Worm (Caenorhabditis elegans) whole organism, early embryonic: ENCODE data around the gene fubl-3.

Source experiments
- B0310.2 ChIP-seq: sonication (generic microtip); optimal IDR thresholded peaks from 2 replicates; lab custom pipeline; 2016; ENCODE audit warnings: mild to moderate bottlenecking, missing genetic modification characterization, missing compliant biosample characterization
- F13C5.2 ChIP-seq: sonication (generic microtip); optimal IDR thresholded peaks from 2 replicates; lab custom pipeline; 2017; ENCODE audit warnings: mild to moderate bottlenecking, missing genetic modification characterization, inconsistent platforms, missing compliant biosample characterization
- aly-1 ChIP-seq: sonication (generic microtip); optimal IDR thresholded peaks from 2 replicates; lab custom pipeline; 2016; ENCODE audit warnings: missing genetic modification characterization, missing compliant biosample characterization
- ama-1 ChIP-seq: fragments of 150-350 bp; optimal IDR thresholded peaks from 2 replicates; lab custom pipeline; 2014
- ceh-13 ChIP-seq: fragments of 200-800 bp; sonication (Bioruptor generic); optimal IDR thresholded peaks from 2 replicates; lab custom pipeline; 2018; ENCODE audit warnings: mild to moderate bottlenecking, missing genetic modification characterization, missing compliant biosample characterization
- ceh-36 ChIP-seq: sonication (generic microtip); optimal IDR thresholded peaks from 2 replicates; lab custom pipeline; 2016; ENCODE audit warnings: missing genetic modification characterization, inconsistent platforms, missing compliant biosample characterization
- ets-7 ChIP-seq: sonication (generic microtip); optimal IDR thresholded peaks from 2 replicates; lab custom pipeline; 2016; ENCODE audit warnings: missing genotype, missing genetic modification characterization, missing compliant biosample characterization
- flt-1 ChIP-seq: fragments of 200-800 bp; sonication (Bioruptor generic); IDR thresholded peaks from 2 replicates; pipeline ENCODE4 v1.3.6; 2022; ENCODE audit warnings: missing genetic modification characterization, missing compliant biosample characterization
- hmbx-1 ChIP-seq: sonication (generic microtip); optimal IDR thresholded peaks from 2 replicates; lab custom pipeline; 2016; ENCODE audit warnings: mild to moderate bottlenecking, missing genetic modification characterization, missing compliant biosample characterization
- hmg-4 ChIP-seq: fragments of 200-800 bp; sonication (Bioruptor generic); optimal IDR thresholded peaks from 2 replicates; lab custom pipeline; 2018; ENCODE audit warnings: mild to moderate bottlenecking, missing genetic modification characterization, missing compliant biosample characterization
- hnd-1 ChIP-seq: sonication (generic microtip); optimal IDR thresholded peaks from 2 replicates; lab custom pipeline; 2016; ENCODE audit warnings: missing genetic modification characterization, missing compliant biosample characterization
- pes-1 ChIP-seq: fragments of 200-800 bp; sonication (Bioruptor generic); IDR thresholded peaks from 2 replicates; pipeline ENCODE4 v1.3.6; 2022; ENCODE audit warnings: missing genetic modification reagents, missing genetic modification characterization, missing compliant biosample characterization
- scrt-1 ChIP-seq: fragments of 200-800 bp; sonication (Bioruptor generic); IDR thresholded peaks from 2 replicates; pipeline ENCODE4 v1.3.6; 2022; ENCODE audit warnings: missing genetic modification characterization, missing compliant biosample characterization
- sea-1 ChIP-seq: fragments of 200-800 bp; sonication (Bioruptor generic); conservative IDR thresholded peaks from 2 replicates; pipeline ENCODE4 v1.3.6; 2022; ENCODE audit warnings: missing genetic modification characterization, missing compliant biosample characterization
- tbx-11 ChIP-seq: fragments of 200-800 bp; sonication (Bioruptor generic); IDR thresholded peaks from 2 replicates; pipeline ENCODE4 v1.3.6; 2022; ENCODE audit warnings: missing genetic modification characterization, missing compliant biosample characterization
- tbx-37 ChIP-seq: fragments of 200-800 bp; sonication (Bioruptor generic); conservative IDR thresholded peaks from 2 replicates; pipeline ENCODE4 v1.3.6; 2022; ENCODE audit warnings: missing genetic modification reagents, missing genetic modification characterization, missing compliant biosample characterization
- tra-4 ChIP-seq: sonication (generic microtip); optimal IDR thresholded peaks from 2 replicates; lab custom pipeline; 2017; ENCODE audit warnings: missing genetic modification characterization, missing compliant biosample characterization

The fubl-3 gene

ce11 chrX:17456536-17457165, 22.4 kb downstream of the fubl-3 start, which contains the start of gene mlc-2:
mlc-2 (minus strand) TSS chrX:17456586.
- TF ChIP-seq hmg-4 (GFP tag; lab: Kevin White, UChicago) (peak; percentile 7), aly-1 (tag; lab: Kevin White, UChicago) (peak; percentile 56), F13C5.2 (tag; lab: Kevin White, UChicago) (no peak)

DNA sequence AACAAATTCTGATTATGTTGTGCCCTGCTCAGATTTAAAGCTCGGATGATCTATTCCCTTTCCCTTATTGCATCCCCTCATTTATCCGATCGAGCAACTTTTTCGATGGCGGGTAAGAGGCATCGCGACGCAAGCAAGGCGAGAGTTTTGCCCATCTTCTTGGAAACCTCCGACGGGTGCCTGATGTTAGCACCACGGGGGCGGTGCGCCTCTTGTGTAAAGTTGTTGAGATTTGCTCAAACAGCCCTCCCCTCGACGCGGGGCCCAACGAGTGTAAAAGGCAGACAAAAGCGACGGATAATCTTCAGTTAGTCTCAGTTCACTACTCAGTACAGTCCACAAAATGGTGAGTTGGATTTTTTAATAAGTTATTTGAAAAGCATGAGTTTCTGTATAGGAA, 24.6 kb downstream of the fubl-3 start, which contains the start of gene mlc-1:
mlc-1 (plus strand) TSS at position 324 of the 400 bp plus-strand sequence.
- TF ChIP-seq hmg-4 (GFP tag; lab: Kevin White, UChicago): no peak
- TF ChIP-seq hnd-1 (tag; lab: Kevin White, UChicago): no peak
- TF ChIP-seq ets-7 (tag; lab: Kevin White, UChicago): no peak
- TF ChIP-seq flt-1: no peak
- no peak for TF ChIP-seq pes-1 (GFP tag; lab: Robert Waterston, UW)
- no peak for TF ChIP-seq ama-1 (lab: Kevin White, UChicago)
- TF ChIP-seq tbx-11 (GFP tag; lab: Robert Waterston, UW): no peak
- no peak for TF ChIP-seq aly-1 (tag; lab: Kevin White, UChicago)
- no peak for TF ChIP-seq tra-4
- no peak for TF ChIP-seq sea-1 (GFP tag; lab: Robert Waterston, UW)
- no peak for TF ChIP-seq ceh-13 (GFP tag; lab: Kevin White, UChicago)
- no peak for TF ChIP-seq scrt-1 (GFP tag; lab: Robert Waterston, UW)
- TF ChIP-seq B0310.2 (tag; lab: Kevin White, UChicago): no peak
- TF ChIP-seq tbx-37 (GFP tag; lab: Robert Waterston, UW): no peak
- TF ChIP-seq ceh-36 (tag; lab: Kevin White, UChicago): no peak
- TF ChIP-seq F13C5.2 (tag; lab: Kevin White, UChicago): no peak
- TF ChIP-seq hmbx-1 (tag; lab: Kevin White, UChicago): no peak

DNA sequence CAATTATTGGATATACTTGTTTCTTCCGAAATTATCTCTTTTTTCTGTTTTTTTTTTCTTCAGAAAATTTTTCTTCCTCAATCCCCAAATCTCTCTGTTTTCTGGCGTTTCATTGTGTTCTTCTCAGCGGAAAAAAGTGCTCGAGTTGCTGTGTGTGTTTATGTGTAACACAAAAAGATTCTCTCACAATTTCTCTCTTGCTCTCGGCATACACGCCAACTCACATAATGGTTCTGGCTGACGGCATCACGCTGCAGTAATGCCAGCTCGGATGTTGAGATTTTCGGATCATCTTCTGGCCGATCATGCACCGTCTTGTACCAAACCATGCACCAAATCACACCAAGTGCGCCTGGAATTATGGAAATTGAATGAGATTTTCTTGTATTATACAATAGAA, 27.7 kb downstream of the fubl-3 start:
- TF ChIP-seq ceh-13 (GFP tag; lab: Kevin White, UChicago): no peak
- TF ChIP-seq B0310.2 (tag; lab: Kevin White, UChicago): no peak
- TF ChIP-seq hnd-1 (tag; lab: Kevin White, UChicago): no peak
- TF ChIP-seq tra-4: no peak
- TF ChIP-seq tbx-11 (GFP tag; lab: Robert Waterston, UW): no peak

DNA sequence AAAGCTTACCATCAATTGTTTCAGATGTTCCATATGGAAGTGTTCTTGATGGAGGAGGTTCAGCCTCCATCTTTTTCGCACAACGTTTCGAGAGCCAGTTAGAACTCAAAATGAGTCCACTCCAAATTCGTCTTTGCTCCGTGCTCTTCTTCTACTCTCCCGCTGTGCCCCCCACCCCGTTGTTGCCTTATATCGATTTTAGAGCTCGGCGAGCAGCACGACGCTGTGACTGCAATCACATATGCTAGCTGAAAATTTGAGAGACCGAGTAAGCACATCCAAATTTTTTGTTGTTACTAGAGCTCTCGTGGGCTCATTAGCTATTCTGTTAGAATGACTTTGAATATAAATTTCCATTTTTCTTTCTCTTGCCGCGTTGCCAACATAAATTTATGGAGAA, 30.6 kb downstream of the fubl-3 start, which contains the start of gene slc-17.1:
slc-17.1 (minus strand) TSS at position 101 of the 400 bp plus-strand sequence.
- TF ChIP-seq F13C5.2 (tag; lab: Kevin White, UChicago) (no peak), hmbx-1 (tag; lab: Kevin White, UChicago) (no peak), sea-1 (GFP tag; lab: Robert Waterston, UW) (no peak)

ce11 chrX:17466615-17467014, 32.4 kb downstream of the fubl-3 start, which contains the start of gene ZK54.3:
ZK54.3 (minus strand) TSS chrX:17467005.
- TF ChIP-seq tra-4: no peak
- TF ChIP-seq hmg-4 (GFP tag; lab: Kevin White, UChicago): no peak
- no peak for TF ChIP-seq scrt-1 (GFP tag; lab: Robert Waterston, UW)
- no peak for TF ChIP-seq ceh-13 (GFP tag; lab: Kevin White, UChicago)
- no peak for TF ChIP-seq flt-1
- no peak for TF ChIP-seq ama-1 (lab: Kevin White, UChicago)
- no peak for TF ChIP-seq F13C5.2 (tag; lab: Kevin White, UChicago)
- no peak for TF ChIP-seq pes-1 (GFP tag; lab: Robert Waterston, UW)
- TF ChIP-seq aly-1 (tag; lab: Kevin White, UChicago): no peak
- TF ChIP-seq hmbx-1 (tag; lab: Kevin White, UChicago): no peak
- TF ChIP-seq ets-7 (tag; lab: Kevin White, UChicago): no peak
- no peak for TF ChIP-seq B0310.2 (tag; lab: Kevin White, UChicago)

- no peak for TF ChIP-seq ama-1 (lab: Kevin White, UChicago)
- TF ChIP-seq hnd-1 (tag; lab: Kevin White, UChicago): no peak
- no peak for TF ChIP-seq B0310.2 (tag; lab: Kevin White, UChicago)
- TF ChIP-seq hmbx-1 (tag; lab: Kevin White, UChicago): no peak
- TF ChIP-seq tra-4: no peak
- TF ChIP-seq sea-1 (GFP tag; lab: Robert Waterston, UW): no peak
- TF ChIP-seq ceh-13 (GFP tag; lab: Kevin White, UChicago): no peak
- no peak for TF ChIP-seq ceh-36 (tag; lab: Kevin White, UChicago)
These were observed 34.2 kb downstream of the fubl-3 start for ce11 chrX:17468483-17468882.

ce11 chrX:17471703-17472102, 37.5 kb downstream of the fubl-3 start:
- TF ChIP-seq hmg-4 (GFP tag; lab: Kevin White, UChicago) (no peak), tbx-37 (GFP tag; lab: Robert Waterston, UW) (no peak), ceh-13 (GFP tag; lab: Kevin White, UChicago) (no peak), aly-1 (tag; lab: Kevin White, UChicago) (no peak), F13C5.2 (tag; lab: Kevin White, UChicago) (no peak), B0310.2 (tag; lab: Kevin White, UChicago) (no peak), tra-4 (no peak), sea-1 (GFP tag; lab: Robert Waterston, UW) (no peak), tbx-11 (GFP tag; lab: Robert Waterston, UW) (no peak), scrt-1 (GFP tag; lab: Robert Waterston, UW) (no peak), ceh-36 (tag; lab: Kevin White, UChicago) (no peak), flt-1 (no peak), hmbx-1 (tag; lab: Kevin White, UChicago) (no peak), ama-1 (lab: Kevin White, UChicago) (no peak), pes-1 (GFP tag; lab: Robert Waterston, UW) (no peak), hnd-1 (tag; lab: Kevin White, UChicago) (no peak)
